Worm (Caenorhabditis elegans) whole organism, late embryonic: ENCODE results near the gene T05A7.13.

ENCODE experiments used
- C08G9.2 ChIP-seq: sonication (generic microtip); optimal IDR thresholded peaks from 2 replicates; lab custom pipeline; 2016; ENCODE audit warnings: mild to moderate bottlenecking, missing genetic modification characterization, moderate library complexity, missing compliant biosample characterization
- C38D4.7 ChIP-seq: fragments of 200-800 bp; sonication (Bioruptor generic); optimal IDR thresholded peaks from 2 replicates; lab custom pipeline; 2018; ENCODE audit warnings: mild to moderate bottlenecking, missing genetic modification characterization, moderate library complexity, missing compliant biosample characterization
- F13H6.1 ChIP-seq: sonication (generic microtip); optimal IDR thresholded peaks from 2 replicates; lab custom pipeline; 2016; ENCODE audit warnings: missing genetic modification characterization, missing compliant biosample characterization
- K09A11.1 ChIP-seq: sonication (generic microtip); optimal IDR thresholded peaks from 2 replicates; lab custom pipeline; 2017; ENCODE audit warnings: antibody characterized with exemption, mild to moderate bottlenecking, missing genetic modification characterization, missing compliant biosample characterization; ENCODE audit not compliant: insufficient read depth
- T23F11.4 ChIP-seq: fragments of 200-800 bp; sonication (Bioruptor generic); optimal IDR thresholded peaks from 2 replicates; lab custom pipeline; 2018; ENCODE audit warnings: mild to moderate bottlenecking, missing genetic modification characterization, missing compliant biosample characterization
- Y22D7AL.16 ChIP-seq: sonication (generic microtip); optimal IDR thresholded peaks from 2 replicates; lab custom pipeline; 2016; ENCODE audit warnings: missing genetic modification characterization, missing compliant biosample characterization
- ceh-14 ChIP-seq: sonication (generic microtip); optimal IDR thresholded peaks from 2 replicates; lab custom pipeline; 2016; ENCODE audit warnings: missing genotype, missing genetic modification characterization, missing compliant biosample characterization
- ceh-18 ChIP-seq: sonication (generic microtip); optimal IDR thresholded peaks from 2 replicates; lab custom pipeline; 2016; ENCODE audit warnings: missing genetic modification characterization, missing compliant biosample characterization
- ceh-19 ChIP-seq: fragments of 200-800 bp; sonication (Bioruptor generic); optimal IDR thresholded peaks from 2 replicates; lab custom pipeline; 2018; ENCODE audit warnings: mild to moderate bottlenecking, missing genetic modification characterization, missing compliant biosample characterization
- ceh-2 ChIP-seq: sonication (generic microtip); optimal IDR thresholded peaks from 2 replicates; lab custom pipeline; 2016; ENCODE audit warnings: missing genotype, missing genetic modification characterization, missing compliant biosample characterization
- ceh-31 ChIP-seq: sonication (generic microtip); optimal IDR thresholded peaks from 2 replicates; lab custom pipeline; 2016; ENCODE audit warnings: missing genetic modification characterization, missing compliant biosample characterization
- ceh-34 ChIP-seq: sonication (generic microtip); optimal IDR thresholded peaks from 2 replicates; lab custom pipeline; 2016; ENCODE audit warnings: mild to moderate bottlenecking, missing genetic modification characterization, missing compliant biosample characterization
- ceh-48 ChIP-seq: sonication (generic microtip); optimal IDR thresholded peaks from 2 replicates; lab custom pipeline; 2016; ENCODE audit warnings: missing genetic modification characterization, inconsistent platforms, missing compliant biosample characterization
- ceh-6 ChIP-seq: fragments of 200-800 bp; sonication (Bioruptor generic); optimal IDR thresholded peaks from 2 replicates; lab custom pipeline; 2018; ENCODE audit warnings: mild to moderate bottlenecking, missing genetic modification characterization, missing compliant biosample characterization
- che-1 ChIP-seq: sonication (generic microtip); optimal IDR thresholded peaks from 2 replicates; lab custom pipeline; 2016; ENCODE audit warnings: mild to moderate bottlenecking, missing genetic modification characterization, missing compliant biosample characterization
- dmd-4 ChIP-seq: sonication (generic microtip); optimal IDR thresholded peaks from 2 replicates; lab custom pipeline; 2016; ENCODE audit warnings: borderline replicate concordance, missing genetic modification characterization, missing compliant biosample characterization
- ets-4 ChIP-seq: sonication (generic microtip); optimal IDR thresholded peaks from 2 replicates; lab custom pipeline; 2016; ENCODE audit warnings: missing genetic modification characterization, missing compliant biosample characterization
- eyg-1 ChIP-seq: sonication (generic microtip); optimal IDR thresholded peaks from 2 replicates; lab custom pipeline; 2016; ENCODE audit warnings: missing genotype, missing genetic modification characterization, missing compliant biosample characterization
- fax-1 ChIP-seq: sonication (generic microtip); optimal IDR thresholded peaks from 2 replicates; lab custom pipeline; 2016; ENCODE audit warnings: missing genotype, missing genetic modification characterization, missing compliant biosample characterization
- fkh-6 ChIP-seq: sonication (generic microtip); optimal IDR thresholded peaks from 2 replicates; lab custom pipeline; 2016; ENCODE audit warnings: missing genetic modification characterization, missing compliant biosample characterization
- gmeb-2 ChIP-seq: sonication (generic microtip); optimal IDR thresholded peaks from 2 replicates; lab custom pipeline; 2016; ENCODE audit warnings: missing genetic modification characterization, inconsistent platforms, missing compliant biosample characterization
- hlh-6 ChIP-seq: sonication (generic microtip); optimal IDR thresholded peaks from 2 replicates; lab custom pipeline; 2016; ENCODE audit warnings: missing genotype, missing genetic modification characterization, missing compliant biosample characterization
- hlh-8 ChIP-seq: sonication (generic microtip); optimal IDR thresholded peaks from 2 replicates; lab custom pipeline; 2016; ENCODE audit warnings: missing genotype, missing genetic modification characterization, missing compliant biosample characterization
- lim-6 ChIP-seq: sonication (generic microtip); optimal IDR thresholded peaks from 2 replicates; lab custom pipeline; 2016; ENCODE audit warnings: missing genetic modification characterization, missing compliant biosample characterization
- lin-11 ChIP-seq: fragments of 200-800 bp; sonication (Bioruptor generic); optimal IDR thresholded peaks from 2 replicates; lab custom pipeline; 2018; ENCODE audit warnings: mild to moderate bottlenecking, missing genetic modification characterization, missing compliant biosample characterization
- mec-3 ChIP-seq: sonication (generic microtip); optimal IDR thresholded peaks from 2 replicates; lab custom pipeline; 2016; ENCODE audit warnings: borderline replicate concordance, missing genetic modification characterization, missing compliant biosample characterization
- nfya-1 ChIP-seq: sonication (generic microtip); optimal IDR thresholded peaks from 2 replicates; lab custom pipeline; 2017; ENCODE audit warnings: missing genetic modification characterization, mild to moderate bottlenecking, missing compliant biosample characterization, antibody characterized with exemption, moderate library complexity
- pag-3 ChIP-seq: sonication (generic microtip); optimal IDR thresholded peaks from 2 replicates; lab custom pipeline; 2016; ENCODE audit warnings: missing compliant biosample characterization, missing genetic modification characterization, borderline replicate concordance
- pat-9 ChIP-seq: fragments of 200-800 bp; sonication (Bioruptor generic); optimal IDR thresholded peaks from 2 replicates; lab custom pipeline; 2018; ENCODE audit warnings: mild to moderate bottlenecking, missing genetic modification characterization, moderate library complexity, missing compliant biosample characterization
- pha-2 ChIP-seq: sonication (generic microtip); optimal IDR thresholded peaks from 2 replicates; lab custom pipeline; 2017; ENCODE audit warnings: mild to moderate bottlenecking, missing genetic modification characterization, missing compliant biosample characterization
- pqm-1 ChIP-seq: sonication (generic microtip); optimal IDR thresholded peaks from 2 replicates; lab custom pipeline; 2016; ENCODE audit warnings: missing genetic modification characterization, missing compliant biosample characterization
- pros-1 ChIP-seq: fragments of 150-350 bp; optimal IDR thresholded peaks from 2 replicates; lab custom pipeline; 2014; ENCODE audit warnings: missing biosample characterization, missing genetic modification reagents, missing genetic modification characterization
- ref-2 ChIP-seq: sonication (generic microtip); optimal IDR thresholded peaks from 2 replicates; lab custom pipeline; 2016; ENCODE audit warnings: missing genetic modification characterization, missing compliant biosample characterization
- rnt-1 ChIP-seq: sonication (generic microtip); optimal IDR thresholded peaks from 2 replicates; lab custom pipeline; 2016; ENCODE audit warnings: missing genetic modification characterization, missing compliant biosample characterization
- sox-4 ChIP-seq: sonication (generic microtip); optimal IDR thresholded peaks from 2 replicates; lab custom pipeline; 2017; ENCODE audit warnings: mild to moderate bottlenecking, missing genetic modification characterization, inconsistent platforms, missing compliant biosample characterization
- tbx-2 ChIP-seq: sonication (generic microtip); optimal IDR thresholded peaks from 2 replicates; lab custom pipeline; 2016; ENCODE audit warnings: missing genetic modification characterization, missing compliant biosample characterization
- tbx-7 ChIP-seq: sonication (generic microtip); optimal IDR thresholded peaks from 2 replicates; lab custom pipeline; 2016; ENCODE audit warnings: missing genotype, missing genetic modification characterization, missing compliant biosample characterization
- ttx-3 ChIP-seq: sonication (generic microtip); optimal IDR thresholded peaks from 2 replicates; lab custom pipeline; 2016; ENCODE audit warnings: missing genetic modification reagents, missing genetic modification characterization, missing compliant biosample characterization
- unc-3 ChIP-seq, 2 experiments: fragments of 200-800 bp in 1 of 2; sonication (Bioruptor generic) in 1 of 2; sonication (generic microtip) in 1 of 2; conservative IDR thresholded peaks in 1 of 2; optimal IDR thresholded peaks in 1 of 2; 2 replicates each; pipeline versions ENCODE4 v1.3.6 to Lab custom; 2016 to 2022; ENCODE audit warnings: missing compliant biosample characterization in 2 of 2, missing genetic modification characterization in 2 of 2, missing genetic modification reagents in 1 of 2
- unc-42 ChIP-seq: sonication (generic microtip); optimal IDR thresholded peaks from 2 replicates; lab custom pipeline; 2016; ENCODE audit warnings: missing genotype, missing genetic modification characterization, missing compliant biosample characterization
- unc-55 ChIP-seq: sonication (generic microtip); optimal IDR thresholded peaks from 2 replicates; lab custom pipeline; 2017; ENCODE audit warnings: missing biosample characterization, missing genetic modification reagents, missing genetic modification characterization
- unc-86 ChIP-seq: sonication (generic microtip); optimal IDR thresholded peaks from 2 replicates; lab custom pipeline; 2016; ENCODE audit warnings: missing genetic modification characterization, missing compliant biosample characterization
- zip-5 ChIP-seq: sonication (generic microtip); optimal IDR thresholded peaks from 2 replicates; lab custom pipeline; 2016; ENCODE audit warnings: missing genetic modification characterization, missing compliant biosample characterization
- ztf-16 ChIP-seq: sonication (generic microtip); optimal IDR thresholded peaks from 2 replicates; lab custom pipeline; 2017; ENCODE audit warnings: missing genetic modification characterization, missing compliant biosample characterization

T05A7.13 gene

ce11 chrII:4703011-4703410, 41.8 kb upstream of the T05A7.13 start:
- TF ChIP-seq pros-1, result no peak
- no peak for TF ChIP-seq hlh-6 (tag; lab: Kevin White, UChicago)
- no peak for TF ChIP-seq ttx-3 (tag; lab: Kevin White, UChicago)
- TF ChIP-seq dmd-4, result no peak
- no peak for TF ChIP-seq pag-3 (tag; lab: Kevin White, UChicago)
- TF ChIP-seq unc-42, result no peak
- no peak for TF ChIP-seq unc-55 (GFP tag; lab: Kevin White, UChicago)
- no peak for TF ChIP-seq eyg-1 (tag; lab: Kevin White, UChicago)
- TF ChIP-seq mec-3 (tag; lab: Kevin White, UChicago), result no peak
- TF ChIP-seq, all 69 proteins: peak for 0

- TF ChIP-seq ceh-48 (tag; lab: Kevin White, UChicago), result peak; percentile 16
- TF ChIP-seq gmeb-2, result peak; percentile 59
- TF ChIP-seq ceh-31 (tag; lab: Kevin White, UChicago), result peak; percentile 86
- peak; percentile 51 for TF ChIP-seq che-1 (tag; lab: Kevin White, UChicago)
- TF ChIP-seq C08G9.2, result peak; percentile 73
- TF ChIP-seq fax-1, result peak; percentile 45
- TF ChIP-seq unc-3 (GFP tag; conservative IDR thresholded peaks at IDR 0.05; lab: Robert Waterston, UW), result 0 out of 2 replicates have a peak, but pooled peaks have one; percentile 20
- TF ChIP-seq unc-3 (tag; optimal IDR thresholded peaks at IDR 0.05; lab: Kevin White, UChicago), result peak; percentile 73
- peak; percentile 55 for TF ChIP-seq rnt-1
- peak; percentile 65 for TF ChIP-seq hlh-8 (tag; lab: Kevin White, UChicago)
- TF ChIP-seq tbx-2, result peak; percentile 91
- TF ChIP-seq lin-11 (tag; lab: Kevin White, UChicago), result peak; percentile 35
- peak; percentile 85 for TF ChIP-seq ref-2
- peak; percentile 70 for TF ChIP-seq unc-42
- peak; percentile 44 for TF ChIP-seq ceh-6 (GFP tag; lab: Kevin White, UChicago)
- peak; percentile 56 for TF ChIP-seq zip-5 (tag; lab: Kevin White, UChicago)
- TF ChIP-seq unc-86 (tag; lab: Kevin White, UChicago), result peak; percentile 77
- peak; percentile 75 for TF ChIP-seq ceh-34 (tag; lab: Kevin White, UChicago)
- TF ChIP-seq pqm-1, result peak; percentile 60
- TF ChIP-seq ceh-2, result peak; percentile 66
- TF ChIP-seq Y22D7AL.16, result peak; percentile 8
- TF ChIP-seq T23F11.4, result peak; percentile 47
- TF ChIP-seq pha-2 (tag; lab: Kevin White, UChicago), result peak; percentile 17
- peak; percentile 35 for TF ChIP-seq lim-6 (tag; lab: Kevin White, UChicago)
- TF ChIP-seq ceh-19 (GFP tag; lab: Kevin White, UChicago), result peak; percentile 61
- peak; percentile 73 for TF ChIP-seq ceh-18 (tag; lab: Kevin White, UChicago)
- TF ChIP-seq sox-4 (tag; lab: Kevin White, UChicago), result peak; percentile 63
- TF ChIP-seq ztf-16 (tag; lab: Kevin White, UChicago), result peak; percentile 51
- peak; percentile 41 for TF ChIP-seq fkh-6 (tag; lab: Kevin White, UChicago)
- peak; percentile 26 for TF ChIP-seq eyg-1 (tag; lab: Kevin White, UChicago)
- peak; percentile 60 for TF ChIP-seq F13H6.1 (tag; lab: Kevin White, UChicago)
- TF ChIP-seq nfya-1 (tag; lab: Kevin White, UChicago), result peak; percentile 78
- TF ChIP-seq ets-4 (tag; lab: Kevin White, UChicago), result peak; percentile 19
- peak; percentile 41 for TF ChIP-seq tbx-7 (tag; lab: Kevin White, UChicago)
- peak; percentile 60 for TF ChIP-seq ttx-3 (tag; lab: Kevin White, UChicago)
- TF ChIP-seq dmd-4, result peak; percentile 64
- peak; percentile 91 for TF ChIP-seq ceh-14 (tag; lab: Kevin White, UChicago)
- peak; percentile 33 for TF ChIP-seq pat-9 (tag; lab: Kevin White, UChicago)
- peak; percentile 3 for TF ChIP-seq C38D4.7 (GFP tag; lab: Kevin White, UChicago)
- peak; percentile 3 for TF ChIP-seq K09A11.1 (tag; lab: Kevin White, UChicago)
Observed at ce11 chrII:4701482-4702119, 40.4 kb upstream of the T05A7.13 start, which contains the start of gene unc-85. Gene unc-85, plus strand, starts transcription at chrII:4702069.
